Worm (Caenorhabditis elegans) whole organism, midembryonic: ENCODE results near the gene F43C11.2.

ENCODE experiments used
- cog-1 ChIP-seq: sonication (generic microtip); optimal IDR thresholded peaks from 2 replicates; lab custom pipeline; 2016; ENCODE audit warnings: missing genetic modification characterization, missing compliant biosample characterization
- flt-1 ChIP-seq: fragments of 200-800 bp; sonication (Bioruptor generic); IDR thresholded peaks from 2 replicates; pipeline ENCODE4 v1.3.6; 2022; ENCODE audit warnings: missing genetic modification characterization, missing compliant biosample characterization
- klf-2 ChIP-seq: fragments of 200-800 bp; sonication (Bioruptor generic); conservative IDR thresholded peaks from 2 replicates; pipeline ENCODE4 v1.3.6; 2022; ENCODE audit warnings: missing genetic modification reagents, missing genetic modification characterization, missing compliant biosample characterization
- med-1 ChIP-seq: sonication (generic microtip); optimal IDR thresholded peaks from 2 replicates; lab custom pipeline; 2017; ENCODE audit warnings: missing genetic modification characterization, mild to moderate bottlenecking, missing compliant biosample characterization, antibody characterized with exemption, missing genetic modification reagents; ENCODE audit not compliant: insufficient read depth
- ref-1 ChIP-seq: fragments of 200-800 bp; sonication (Bioruptor generic); conservative IDR thresholded peaks from 2 replicates; pipeline ENCODE4 v1.3.6; 2022; ENCODE audit warnings: missing genetic modification reagents, missing genetic modification characterization, missing compliant biosample characterization
- tab-1 ChIP-seq: fragments of 200-800 bp; sonication (Bioruptor generic); IDR thresholded peaks from 2 replicates; pipeline ENCODE4 v1.3.6; 2022; ENCODE audit warnings: missing genetic modification characterization, missing compliant biosample characterization
- ztf-29 ChIP-seq: fragments of 200-800 bp; sonication (Bioruptor generic); IDR thresholded peaks from 2 replicates; pipeline ENCODE4 v1.3.6; 2022; ENCODE audit warnings: missing genetic modification reagents, missing genetic modification characterization, missing compliant biosample characterization

DNA sequence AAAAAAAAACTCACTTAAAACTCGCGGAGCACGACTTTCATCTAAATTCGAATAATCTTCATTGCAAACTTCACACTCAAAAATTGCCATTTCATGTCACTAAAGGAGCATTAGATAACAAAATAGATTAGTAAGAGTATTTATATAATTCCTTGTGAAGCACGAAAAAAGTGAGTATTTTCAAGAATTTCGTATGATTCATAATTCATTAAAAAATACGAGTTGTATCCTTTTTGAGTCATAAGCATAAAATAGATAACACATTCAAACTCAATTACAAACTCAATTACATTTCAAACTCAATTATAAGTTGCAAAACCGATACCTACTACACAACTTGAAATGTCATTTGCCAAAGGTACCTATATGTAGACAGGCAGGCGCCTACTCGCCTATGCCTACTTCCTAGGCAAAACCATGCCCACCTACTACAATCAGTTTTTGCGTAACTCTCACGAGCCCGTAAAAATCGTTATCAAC is 25.6 kb upstream of the F43C11.2 start, which contains the start of the genes ZK1240.8 and ZK1240.1:
- TF ChIP-seq flt-1 (GFP tag; lab: Robert Waterston, UW), result no peak
- TF ChIP-seq cog-1 (tag; lab: Kevin White, UChicago), result no peak
- no peak for TF ChIP-seq tab-1
- TF ChIP-seq med-1, result no peak
- TF ChIP-seq ztf-29 (GFP tag; lab: Robert Waterston, UW), result no peak
- TF ChIP-seq ref-1, result no peak
- TF ChIP-seq klf-2 (GFP tag; lab: Robert Waterston, UW), result no peak
